Worm (Caenorhabditis elegans): ENCODE data around the gene T24A6.1.
A peak's percentile ranks its signal among the peaks of the same experiment; 100 is the strongest.

The T24A6.1 gene

ce11 chrV:3548798-3549197 lies 10.0 kb upstream of the T24A6.1 start, which contains the start of gene srw-130:
Gene srw-130, minus strand, starts transcription at chrV:3548898.
- TF ChIP-seq dmd-8 (GFP tag; IDR thresholded peaks at IDR 0.05) (no peak), php-3 (GFP tag; IDR thresholded peaks at IDR 0.05) (no peak), nhr-76 (tag; optimal IDR thresholded peaks at IDR 0.05) (no peak), spr-1 (tag; optimal IDR thresholded peaks at IDR 0.05) (no peak), cey-2 (tag; optimal IDR thresholded peaks at IDR 0.05; ENCODE audit: borderline replicate concordance, insufficient read depth) (no peak), Y105C5A.15 (GFP tag; IDR thresholded peaks at IDR 0.05) (no peak), ztf-7 (tag; optimal IDR thresholded peaks at IDR 0.05) (no peak), T26A8.4 (GFP tag; IDR thresholded peaks at IDR 0.05) (no peak), zip-11 (GFP tag; IDR thresholded peaks at IDR 0.05) (no peak), dmd-9 (GFP tag; IDR thresholded peaks at IDR 0.05) (no peak), mxl-3 (GFP tag; optimal IDR thresholded peaks at IDR 0.05) (no peak), lin-15B (tag; optimal IDR thresholded peaks at IDR 0.05) (no peak), nhr-42 (GFP tag; IDR thresholded peaks at IDR 0.05) (no peak), nhr-102 (tag; optimal IDR thresholded peaks at IDR 0.05) (no peak), snpc-4 (tag; optimal IDR thresholded peaks at IDR 0.05) (no peak), ZK546.5 (tag; optimal IDR thresholded peaks at IDR 0.05) (no peak), hlh-30 (tag; optimal IDR thresholded peaks at IDR 0.05; ENCODE audit: insufficient read depth) (no peak), set-16 (GFP tag; IDR thresholded peaks at IDR 0.05) (no peak), daf-8 (GFP tag; IDR thresholded peaks at IDR 0.05) (no peak), nhr-28 (tag; optimal IDR thresholded peaks at IDR 0.05) (no peak)

ce11 chrV:3549553-3549952 lies 9.3 kb upstream of the T24A6.1 start, which contains the start of gene sri-21:
Gene sri-21, plus strand, starts transcription at chrV:3549853.
- TF ChIP-seq fos-1 (tag; optimal IDR thresholded peaks at IDR 0.05) (no peak), lir-3 (tag; optimal IDR thresholded peaks at IDR 0.05) (no peak), ZK546.5 (tag; optimal IDR thresholded peaks at IDR 0.05) (no peak), mxl-3 (GFP tag; optimal IDR thresholded peaks at IDR 0.05) (no peak)

ce11 chrV:3551765-3552164 lies 7.1 kb upstream of the T24A6.1 start, which contains the start of gene grl-28:
Gene grl-28, minus strand, starts transcription at chrV:3551865.
- TF ChIP-seq R02D3.7 (tag; optimal IDR thresholded peaks at IDR 0.05): no peak

- TF ChIP-seq daf-8 (GFP tag; IDR thresholded peaks at IDR 0.05) (no peak), ceh-44 (GFP tag; IDR thresholded peaks at IDR 0.05) (no peak), unc-62 (GFP tag; optimal IDR thresholded peaks at IDR 0.05 in 1 of 2) (peak in 1 of 2 experiments; percentile 69), unc-62 (tag; optimal IDR thresholded peaks at IDR 0.05) (no peak), pqm-1 (tag; optimal IDR thresholded peaks at IDR 0.05) (peak; percentile 16), php-3 (GFP tag; IDR thresholded peaks at IDR 0.05) (0 out of 2 replicates have a peak, but pooled peaks have one; percentile 45), nhr-28 (tag; optimal IDR thresholded peaks at IDR 0.05) (peak; percentile 79)
Measured at ce11 chrV:3552740-3553469, 5.9 kb upstream of the T24A6.1 start, which contains the start of gene T24A6.20. Gene T24A6.20, plus strand, starts transcription at chrV:3553134.

- TF ChIP-seq mdt-29 (GFP tag; IDR thresholded peaks at IDR 0.05) (no peak), jun-1 (tag; optimal IDR thresholded peaks at IDR 0.05) (no peak), set-16 (GFP tag; IDR thresholded peaks at IDR 0.05) (peak; percentile 88; the same call in 1 of the 2 replicates), snpc-1.2 (GFP tag; IDR thresholded peaks at IDR 0.05) (no peak), egl-43 (GFP tag; IDR thresholded peaks at IDR 0.05) (peak; percentile 70), vab-7 (GFP tag; IDR thresholded peaks at IDR 0.05) (no peak)
Measured at ce11 chrV:3554869-3555268, 4.0 kb upstream of the T24A6.1 start, which contains the start of gene grl-29. Gene grl-29, minus strand, starts transcription at chrV:3555236.
